Worm (Caenorhabditis elegans) whole organism, young adult: ENCODE measurements around the gene fbxc-23.

ENCODE experiments used
- Y56A3A.18 ChIP-seq: fragments of 200-800 bp; sonication (Bioruptor generic); IDR thresholded peaks from 2 replicates; pipeline ENCODE4 v1.3.6; 2022; ENCODE audit warnings: missing genetic modification reagents, missing genetic modification characterization, missing compliant biosample characterization
- ama-1 ChIP-seq, 3 experiments: fragments of 150-350 bp in 1 of 3; sonication (generic microtip) in 2 of 3; optimal IDR thresholded peaks; 2 replicates each; lab custom pipeline; 2014 to 2018; ENCODE audit warnings: missing biosample characterization in 2 of 3, missing genetic modification characterization in 2 of 3, missing genetic modification reagents in 2 of 3
- atf-7 ChIP-seq: sonication (generic microtip); optimal IDR thresholded peaks from 2 replicates; lab custom pipeline; 2017; ENCODE audit warnings: mild to moderate bottlenecking, missing genetic modification characterization, missing compliant biosample characterization
- lin-35 ChIP-seq, 3 experiments: fragments of 150-350 bp in 2 of 3; sonication (generic microtip) in 1 of 3; optimal IDR thresholded peaks; 2 replicates each; lab custom pipeline; 2014 to 2018; ENCODE audit warnings: missing biosample characterization in 3 of 3, missing genetic modification characterization in 3 of 3, missing genetic modification reagents in 3 of 3

- TF ChIP-seq Y56A3A.18 (GFP tag; lab: Robert Waterston, UW): no peak
- no peak for TF ChIP-seq lin-35 (GFP tag; optimal IDR thresholded peaks at IDR 0.05; lab: Kevin White, UChicago)
- no peak for TF ChIP-seq atf-7
- TF ChIP-seq ama-1 (optimal IDR thresholded peaks at IDR 0.05; lab: Kevin White, UChicago): no peak
- TF ChIP-seq ama-1 (GFP tag; optimal IDR thresholded peaks at IDR 0.05; lab: Kevin White, UChicago): no peak
Observed at ce11 chrII:13609655-13610054, 13.3 kb upstream of the fbxc-23 start, which contains the start of gene gst-20.
